Worm (Caenorhabditis elegans) whole organism, mixed stage, embryonic: ENCODE measurements around the gene F43E2.11.

Source experiments
- elt-1 ChIP-seq: sonication (generic microtip); optimal IDR thresholded peaks from 2 replicates; lab custom pipeline; 2017; ENCODE audit warnings: missing genetic modification characterization, mild to moderate bottlenecking, missing compliant biosample characterization, antibody characterized with exemption, moderate library complexity, borderline replicate concordance; ENCODE audit not compliant: insufficient read depth
- nhr-28 ChIP-seq: fragments of 150-350 bp; optimal IDR thresholded peaks from 2 replicates; lab custom pipeline; 2014; ENCODE audit warnings: missing biosample characterization, missing genetic modification characterization

ce11 chrII:7406438-7406837, 36.3 kb upstream of the F43E2.11 start:
- TF ChIP-seq elt-1 (tag; lab: Kevin White, UChicago), result no peak
- TF ChIP-seq nhr-28, result no peak
